Fruit fly (Drosophila melanogaster): Measurements from ENCODE around the gene CG8927.
A peak's percentile ranks its signal among the peaks of the same experiment; 100 is the strongest.

The CG8927 gene

dm6 chr3R:16213792-16214473 lies 33.1 kb downstream of the CG8927 start (continued):
- TF ChIP-seq CG7745 (tag; optimal IDR thresholded peaks at IDR 0.05) (no peak), CG11723 (GFP tag; optimal IDR thresholded peaks at IDR 0.05) (no peak), toy (GFP tag; IDR thresholded peaks at IDR 0.05) (no peak), phol (tag; optimal IDR thresholded peaks at IDR 0.05) (peak; percentile 31), tx (GFP tag; optimal IDR thresholded peaks at IDR 0.05) (no peak), Blimp-1 (GFP tag; optimal IDR thresholded peaks at IDR 0.05) (no peak), CG7786 (GFP tag; optimal IDR thresholded peaks at IDR 0.05) (no peak), Dfd (GFP tag; optimal IDR thresholded peaks at IDR 0.05) (no peak), fd64A (GFP tag; optimal IDR thresholded peaks at IDR 0.05) (no peak), Six4 (GFP tag; optimal IDR thresholded peaks at IDR 0.05) (no peak), tll (GFP tag; optimal IDR thresholded peaks at IDR 0.05) (no peak), CG1792 (GFP tag; optimal IDR thresholded peaks at IDR 0.05) (no peak), CG6175 (GFP tag; IDR thresholded peaks at IDR 0.05) (no peak), CG1832 (GFP tag; optimal IDR thresholded peaks at IDR 0.05) (no peak), CG10431 (GFP tag; optimal IDR thresholded peaks at IDR 0.05) (no peak), CG8290 (GFP tag; optimal IDR thresholded peaks at IDR 0.05) (no peak), CG8290 (tag; optimal IDR thresholded peaks at IDR 0.05) (peak in 1 of 2 experiments; percentile 1), Meics (GFP tag; optimal IDR thresholded peaks at IDR 0.05) (peak; percentile 69), CG7372 (GFP tag; IDR thresholded peaks at IDR 0.05) (no peak), CG34224 (GFP tag; IDR thresholded peaks at IDR 0.05; ENCODE audit: partially characterized antibody) (no peak), CG12299 (tag; optimal IDR thresholded peaks at IDR 0.05) (no peak), zf30C (GFP tag; optimal IDR thresholded peaks at IDR 0.05) (no peak), pho (GFP tag; optimal IDR thresholded peaks at IDR 0.05) (no peak), dysf (GFP tag; IDR thresholded peaks at IDR 0.05) (no peak), croc (GFP tag; conservative IDR thresholded peaks at IDR 0.05) (no peak; the same call in 2 of the 3 replicates), NfI (GFP tag; optimal IDR thresholded peaks at IDR 0.05) (no peak), Fer2 (tag; optimal IDR thresholded peaks at IDR 0.05) (no peak), ham (GFP tag; IDR thresholded peaks at IDR 0.05) (no peak), Stat92E (GFP tag; optimal IDR thresholded peaks at IDR 0.05) (no peak), CG17568 (GFP tag; optimal IDR thresholded peaks at IDR 0.05) (no peak), CG11560 (tag; IDR thresholded peaks at IDR 0.05) (no peak), CG11695 (GFP tag; IDR thresholded peaks at IDR 0.05) (0 out of 3 replicates have a peak, but pooled peaks have one; percentile 15), Taf1 (GFP tag; IDR thresholded peaks at IDR 0.05) (no peak), CG30403 (GFP tag; optimal IDR thresholded peaks at IDR 0.05) (peak; percentile 42), bcd (GFP tag; optimal IDR thresholded peaks at IDR 0.05) (peak; percentile 32), ftz-f1 (GFP tag; optimal IDR thresholded peaks at IDR 0.05) (no peak), sqz (GFP tag; optimal IDR thresholded peaks at IDR 0.05) (no peak), HmgD (GFP tag; optimal IDR thresholded peaks at IDR 0.05) (no peak), CG10366 (GFP tag; IDR thresholded peaks at IDR 0.05) (no peak), Hr3 (GFP tag; optimal IDR thresholded peaks at IDR 0.05) (peak; percentile 12), CG4730 (GFP tag; IDR thresholded peaks at IDR 0.05) (no peak), lov (optimal IDR thresholded peaks at IDR 0.05) (no peak), lov (GFP tag; IDR thresholded peaks at IDR 0.05) (0 out of 3 replicates have a peak, but pooled peaks have one; percentile 67), Nf-YC (tag; optimal IDR thresholded peaks at IDR 0.05) (peak; percentile 32), NFAT (GFP tag; IDR thresholded peaks at IDR 0.05) (no peak), CG4617 (GFP tag; optimal IDR thresholded peaks at IDR 0.05; ENCODE audit: borderline replicate concordance) (no peak), unc-4 (GFP tag; IDR thresholded peaks at IDR 0.05; ENCODE audit: partially characterized antibody) (no peak), CG2129 (GFP tag; IDR thresholded peaks at IDR 0.05; ENCODE audit: partially characterized antibody) (no peak), CG14710 (tag; optimal IDR thresholded peaks at IDR 0.05) (no peak), Drgx (GFP tag; IDR thresholded peaks at IDR 0.05) (no peak)
